Fruit fly (Drosophila melanogaster) whole organism, embryonic: ENCODE measurements around the gene Pdhb.
A peak's percentile ranks its signal among the peaks of the same experiment; 100 is the strongest.

Experiments
- Antp ChIP-seq: fragments of 200-800 bp; sonication (Bioruptor generic); optimal IDR thresholded peaks from 3 replicates; lab custom pipeline; 2016; ENCODE audit warnings: missing biosample characterization, missing genetic modification characterization
- Atf6 ChIP-seq: fragments of 200-800 bp; sonication (Bioruptor generic); IDR thresholded peaks from 2 replicates; pipeline ENCODE4 v1.3.6; 2022; ENCODE audit warnings: missing biosample characterization, missing genetic modification characterization
- CG10543 ChIP-seq: fragments of 200-800 bp; sonication (Bioruptor generic); optimal IDR thresholded peaks from 3 replicates; lab custom pipeline; 2017; ENCODE audit warnings: missing biosample characterization, mild to moderate bottlenecking, missing genetic modification characterization, moderate library complexity
- CG11456 ChIP-seq: fragments of 200-800 bp; sonication (Bioruptor generic); IDR thresholded peaks from 3 replicates; pipeline ENCODE4 v1.3.6; 2022; ENCODE audit warnings: missing biosample characterization, missing genetic modification characterization
- CG14710 ChIP-seq: fragments of 200-800 bp; sonication (Bioruptor generic); optimal IDR thresholded peaks from 3 replicates; lab custom pipeline; 2019; ENCODE audit warnings: missing biosample characterization, mild to moderate bottlenecking, missing genetic modification characterization, moderate library complexity
- CG17612 ChIP-seq: fragments of 200-800 bp; sonication (Bioruptor generic); IDR thresholded peaks from 2 replicates; pipeline ENCODE4 v1.3.6; 2022; ENCODE audit warnings: missing biosample characterization, missing genetic modification characterization
- CG18599 ChIP-seq: fragments of 200-800 bp; sonication (Bioruptor generic); optimal IDR thresholded peaks from 3 replicates; lab custom pipeline; 2017; ENCODE audit warnings: missing biosample characterization, missing genetic modification characterization, mild to moderate bottlenecking, moderate library complexity, missing genetic modification reagents
- CG2120 ChIP-seq: fragments of 200-800 bp; sonication (Bioruptor generic); optimal IDR thresholded peaks from 3 replicates; lab custom pipeline; 2016; ENCODE audit warnings: missing biosample characterization, missing genetic modification characterization
- CG2889 ChIP-seq: fragments of 200-800 bp; sonication (Bioruptor generic); IDR thresholded peaks from 3 replicates; pipeline ENCODE4 v1.3.6; 2022; ENCODE audit warnings: missing biosample characterization, missing genetic modification characterization
- CG30403 ChIP-seq: fragments of 200-800 bp; sonication (Bioruptor generic); optimal IDR thresholded peaks from 3 replicates; lab custom pipeline; 2016; ENCODE audit warnings: missing biosample characterization, missing genetic modification characterization
- CG3163 ChIP-seq: fragments of 200-800 bp; sonication (Bioruptor generic); optimal IDR thresholded peaks from 3 replicates; lab custom pipeline; 2016; ENCODE audit warnings: missing biosample characterization, missing genetic modification characterization
- CG6683 ChIP-seq: fragments of 200-800 bp; sonication (Bioruptor generic); optimal IDR thresholded peaks from 2 replicates; lab custom pipeline; 2017; ENCODE audit warnings: missing biosample characterization, mild to moderate bottlenecking, missing genetic modification characterization, missing genetic modification reagents
- CG6854 ChIP-seq: fragments of 200-800 bp; sonication (Bioruptor generic); optimal IDR thresholded peaks from 3 replicates; lab custom pipeline; 2017; ENCODE audit warnings: missing biosample characterization, mild to moderate bottlenecking, missing genetic modification characterization
- CG7556 ChIP-seq: fragments of 200-800 bp; sonication (Bioruptor generic); optimal IDR thresholded peaks from 2 replicates; lab custom pipeline; 2017; ENCODE audit warnings: missing biosample characterization, mild to moderate bottlenecking, missing genetic modification characterization
- Drgx ChIP-seq: fragments of 200-800 bp; sonication (Bioruptor generic); IDR thresholded peaks from 2 replicates; pipeline ENCODE4 v1.3.6; 2022; ENCODE audit warnings: missing biosample characterization, missing genetic modification characterization
- Ets65A ChIP-seq: fragments of 200-800 bp; sonication (Bioruptor generic); peaks from one replicate; lab custom pipeline; 2016; ENCODE audit warnings: missing biosample characterization, missing genetic modification characterization
- Hand ChIP-seq: fragments of 200-800 bp; sonication (Bioruptor generic); optimal IDR thresholded peaks from 2 replicates; lab custom pipeline; 2017; ENCODE audit warnings: mild to moderate bottlenecking, missing biosample characterization, missing genetic modification reagents, missing genetic modification characterization
- HmgD ChIP-seq: fragments of 200-800 bp; sonication (Bioruptor generic); optimal IDR thresholded peaks from 3 replicates; lab custom pipeline; 2016; ENCODE audit warnings: missing biosample characterization, missing genetic modification characterization
- Hmr ChIP-seq: fragments of 200-800 bp; sonication (Bioruptor generic); optimal IDR thresholded peaks from 3 replicates; lab custom pipeline; 2017; ENCODE audit warnings: mild to moderate bottlenecking, missing biosample characterization, missing genetic modification reagents, missing genetic modification characterization
- Hr51 ChIP-seq, 2 experiments: fragments of 200-800 bp; sonication (Bioruptor generic); optimal IDR thresholded peaks; 2 replicates in 1 of 2; 3 replicates in 1 of 2; lab custom pipeline; 2016 to 2018; ENCODE audit warnings: missing biosample characterization in 2 of 2, missing genetic modification characterization in 2 of 2, mild to moderate bottlenecking in 1 of 2, moderate library complexity in 1 of 2
- Lhr ChIP-seq: fragments of 200-800 bp; sonication (Bioruptor generic); optimal IDR thresholded peaks from 3 replicates; lab custom pipeline; 2017; ENCODE audit warnings: mild to moderate bottlenecking, missing biosample characterization, missing genetic modification reagents, missing genetic modification characterization
- Med ChIP-seq: fragments of 200-800 bp; sonication (Bioruptor generic); peaks from one replicate; lab custom pipeline; 2016; ENCODE audit warnings: missing biosample characterization, missing genetic modification characterization, mild to moderate bottlenecking, inconsistent platforms, moderate library complexity
- Oli ChIP-seq: fragments of 200-800 bp; sonication (Bioruptor generic); optimal IDR thresholded peaks from 2 replicates; lab custom pipeline; 2018; ENCODE audit warnings: missing biosample characterization, mild to moderate bottlenecking, missing genetic modification characterization, moderate library complexity
- Ptx1 ChIP-seq: fragments of 200-800 bp; sonication (Bioruptor generic); IDR thresholded peaks from 2 replicates; pipeline ENCODE4 v1.3.6; 2022; ENCODE audit warnings: missing biosample characterization, missing genetic modification characterization
- ac ChIP-seq: fragments of 200-800 bp; sonication (Bioruptor generic); optimal IDR thresholded peaks from 3 replicates; lab custom pipeline; 2017; ENCODE audit warnings: missing biosample characterization, mild to moderate bottlenecking, missing genetic modification characterization
- bsh ChIP-seq, 2 experiments: fragments of 200-800 bp; sonication (Bioruptor generic); optimal IDR thresholded peaks; 2 replicates each; lab custom pipeline; 2017 to 2018; ENCODE audit warnings: mild to moderate bottlenecking in 2 of 2, missing biosample characterization in 2 of 2, missing genetic modification characterization in 2 of 2, moderate library complexity in 1 of 2
- dysf ChIP-seq: fragments of 200-800 bp; sonication (Bioruptor generic); IDR thresholded peaks from 3 replicates; pipeline ENCODE4 v1.3.6; 2022; ENCODE audit warnings: missing biosample characterization, missing genetic modification characterization
- lbe ChIP-seq: fragments of 200-800 bp; sonication (Bioruptor generic); optimal IDR thresholded peaks from 2 replicates; lab custom pipeline; 2016; ENCODE audit warnings: missing biosample characterization, mild to moderate bottlenecking, missing genetic modification characterization
- nmo ChIP-seq: fragments of 200-800 bp; sonication (Bioruptor generic); optimal IDR thresholded peaks from 2 replicates; lab custom pipeline; 2018; ENCODE audit warnings: missing biosample characterization, mild to moderate bottlenecking, missing genetic modification characterization, moderate library complexity
- nom ChIP-seq: fragments of 200-800 bp; sonication (Bioruptor generic); optimal IDR thresholded peaks from 2 replicates; lab custom pipeline; 2017; ENCODE audit warnings: missing biosample characterization, missing genetic modification characterization, mild to moderate bottlenecking, moderate library complexity, missing genetic modification reagents
- otp ChIP-seq: fragments of 200-800 bp; sonication (Bioruptor generic); IDR thresholded peaks from 3 replicates; pipeline ENCODE4, ENCODE4 v1.3.6; 2022; ENCODE audit warnings: missing biosample characterization, missing genetic modification characterization
- pho ChIP-seq: fragments of 200-800 bp; sonication (Bioruptor generic); optimal IDR thresholded peaks from 2 replicates; lab custom pipeline; 2016; ENCODE audit warnings: missing biosample characterization, missing genetic modification characterization
- row ChIP-seq: fragments of 200-800 bp; sonication (Bioruptor generic); IDR thresholded peaks from 3 replicates; pipeline ENCODE4 v1.3.6; 2022; ENCODE audit warnings: missing biosample characterization, missing genetic modification characterization
- sens ChIP-seq: fragments of 200-800 bp; sonication (Bioruptor generic); peaks from one replicate; lab custom pipeline; 2016; ENCODE audit warnings: missing biosample characterization, missing genetic modification characterization
- sens-2 ChIP-seq: fragments of 200-800 bp; sonication (Bioruptor generic); IDR thresholded peaks from 2 replicates; pipeline ENCODE4 v1.3.6; 2022; ENCODE audit warnings: missing biosample characterization, missing genetic modification characterization
- sisA ChIP-seq: fragments of 200-800 bp; sonication (Bioruptor generic); IDR thresholded peaks from 2 replicates; pipeline ENCODE4 v1.3.6; 2022; ENCODE audit warnings: missing biosample characterization, missing genetic modification characterization
- slou ChIP-seq: fragments of 200-800 bp; sonication (Bioruptor generic); optimal IDR thresholded peaks from 3 replicates; lab custom pipeline; 2016; ENCODE audit warnings: missing biosample characterization, missing genetic modification characterization
- stc ChIP-seq: fragments of 200-800 bp; sonication (Bioruptor generic); IDR thresholded peaks from 2 replicates; pipeline ENCODE4 v1.3.6; 2022; ENCODE audit warnings: missing biosample characterization, missing genetic modification characterization
- zf30C ChIP-seq: fragments of 200-800 bp; sonication (Bioruptor generic); optimal IDR thresholded peaks from 3 replicates; lab custom pipeline; 2018; ENCODE audit warnings: missing biosample characterization, mild to moderate bottlenecking, missing genetic modification characterization

Gene Pdhb

DNA sequence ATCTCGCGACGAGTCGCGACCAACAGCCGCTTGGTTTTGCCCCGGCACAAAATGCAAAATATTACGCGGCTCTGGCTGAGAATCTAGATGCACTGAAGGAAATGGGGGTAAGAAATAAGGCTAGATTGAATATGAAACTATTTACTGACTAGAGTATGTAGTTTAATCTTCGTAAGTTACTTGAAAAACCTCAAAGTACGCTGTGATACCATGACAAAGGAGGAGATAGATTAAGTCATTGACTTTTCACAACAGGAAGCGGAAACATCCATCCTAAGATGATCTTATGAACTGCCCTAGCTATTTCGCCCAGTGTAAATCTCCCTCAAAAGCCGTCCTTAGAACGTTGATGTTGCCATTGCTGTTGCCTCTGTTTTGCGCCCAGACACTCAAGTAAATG lies 18.7 kb upstream of the Pdhb start:
- TF ChIP-seq row (GFP tag; lab: Robert Waterston, UW) (peak; percentile 45; the same call in 1 of the 3 replicates), CG3163 (GFP tag; lab: Kevin White, UChicago) (no peak), sisA (0 out of 2 replicates have a peak, but pooled peaks have one; percentile 4), stc (GFP tag; lab: Robert Waterston, UW) (0 out of 2 replicates have a peak, but pooled peaks have one; percentile 17), ac (no peak), Hand (GFP tag; lab: Kevin White, UChicago) (peak; percentile 27), zf30C (GFP tag; lab: Kevin White, UChicago) (peak; percentile 11), otp (peak; percentile 30; the same call in 1 of the 3 replicates), pho (GFP tag; lab: Kevin White, UChicago) (peak; percentile 5), Hmr (GFP tag; lab: Kevin White, UChicago) (peak; percentile 29), Antp (GFP tag; lab: Kevin White, UChicago) (peak; percentile 16), CG2889 (GFP tag; lab: Robert Waterston, UW) (no peak), dysf (GFP tag; lab: Robert Waterston, UW) (peak; percentile 39; the same call in 1 of the 3 replicates), nom (GFP tag; lab: Kevin White, UChicago) (peak; percentile 17), sens (GFP tag; lab: Kevin White, UChicago) (peak; percentile 78), Atf6 (GFP tag; lab: Robert Waterston, UW) (0 out of 2 replicates have a peak, but pooled peaks have one; percentile 7), Ptx1 (0 out of 2 replicates have a peak, but pooled peaks have one; percentile 19), Oli (tag; lab: Kevin White, UChicago) (peak; percentile 18), Med (GFP tag; lab: Kevin White, UChicago) (peak; percentile 70), CG10543 (GFP tag; lab: Kevin White, UChicago) (no peak), CG11456 (0 out of 3 replicates have a peak, but pooled peaks have one; percentile 45), HmgD (GFP tag; lab: Kevin White, UChicago) (no peak), CG14710 (tag; lab: Kevin White, UChicago) (no peak), CG17612 (GFP tag; lab: Robert Waterston, UW) (no peak), CG30403 (GFP tag; lab: Kevin White, UChicago) (no peak), Hr51 (GFP tag; optimal IDR thresholded peaks at IDR 0.05; lab: Kevin White, UChicago) (peak in 1 of 2 experiments; percentile 10), CG18599 (GFP tag; lab: Kevin White, UChicago) (peak; percentile 58), CG2120 (peak; percentile 23), Drgx (GFP tag; lab: Robert Waterston, UW) (peak; percentile 60; the same call in 1 of the 2 replicates), nmo (GFP tag; lab: Kevin White, UChicago) (peak; percentile 6), bsh (GFP tag; optimal IDR thresholded peaks at IDR 0.05; lab: Kevin White, UChicago) (peak in 1 of 2 experiments; percentile 45), CG7556 (GFP tag; lab: Kevin White, UChicago) (peak; percentile 10)

DNA sequence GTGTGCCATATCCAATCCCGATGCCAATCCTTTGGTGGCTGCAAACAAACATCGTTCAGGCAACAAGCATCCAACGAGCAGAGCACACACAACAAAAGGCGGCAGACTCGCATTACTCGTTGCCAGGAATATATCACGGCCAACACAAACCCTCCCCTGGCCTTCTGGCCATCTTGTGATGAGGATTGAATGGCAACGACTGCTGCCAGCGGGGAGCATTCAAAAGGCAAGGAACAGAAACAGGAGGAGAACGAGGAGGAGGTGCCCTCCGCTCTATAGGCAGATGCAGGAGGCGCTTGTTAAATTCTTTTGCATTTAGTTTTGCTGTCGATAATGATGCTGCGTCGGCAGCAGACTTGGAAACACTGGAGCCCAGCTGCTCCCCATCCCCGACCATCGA lies 17.3 kb upstream of the Pdhb start:
- TF ChIP-seq Ets65A (GFP tag; lab: Kevin White, UChicago) (peak; percentile 54), sens-2 (GFP tag; lab: Robert Waterston, UW) (no peak)

DNA sequence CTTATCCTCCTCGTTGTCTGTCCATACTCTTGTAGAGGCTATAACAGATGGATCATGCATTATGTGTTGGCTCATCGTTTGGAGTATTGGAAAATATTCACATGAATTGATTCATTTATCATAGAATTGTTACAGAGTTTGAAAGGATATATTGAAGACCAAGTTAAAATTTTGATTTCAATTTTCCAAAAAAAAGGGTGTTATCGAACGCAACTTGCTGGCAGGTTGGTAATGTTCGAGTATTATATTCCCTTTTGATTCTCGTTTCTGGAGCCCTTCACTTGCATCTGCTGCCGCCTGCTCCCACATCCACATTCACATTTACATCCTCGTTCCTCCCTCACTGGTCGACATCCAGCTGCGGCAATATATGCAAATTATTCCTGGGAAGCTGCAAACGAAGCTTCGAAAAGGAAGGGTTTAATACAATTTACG lies 16.8 kb upstream of the Pdhb start:
- TF ChIP-seq CG6683 (GFP tag; lab: Kevin White, UChicago) = no peak
- TF ChIP-seq CG6854 (GFP tag; lab: Kevin White, UChicago) = no peak
- TF ChIP-seq slou (GFP tag; lab: Kevin White, UChicago) = no peak
- TF ChIP-seq bsh (GFP tag; optimal IDR thresholded peaks at IDR 0.05; lab: Kevin White, UChicago) = peak in 1 of 2 experiments; percentile 49
- 0 out of 2 replicates have a peak, but pooled peaks have one; percentile 10 for TF ChIP-seq Drgx (GFP tag; lab: Robert Waterston, UW)
- TF ChIP-seq Lhr (GFP tag; lab: Kevin White, UChicago) = no peak
- peak; percentile 56 for TF ChIP-seq lbe (GFP tag; lab: Kevin White, UChicago)
